Worm (Caenorhabditis elegans): ENCODE data around the gene C46G7.5.

- TF ChIP-seq blmp-1 (tag; optimal IDR thresholded peaks at IDR 0.05) (no peak), nhr-76 (tag; optimal IDR thresholded peaks at IDR 0.05) (no peak), snpc-4 (tag; optimal IDR thresholded peaks at IDR 0.05) (no peak), lsy-2 (tag; optimal IDR thresholded peaks at IDR 0.05) (no peak), nhr-12 (tag; optimal IDR thresholded peaks at IDR 0.05) (no peak), sptf-1 (tag; optimal IDR thresholded peaks at IDR 0.05) (no peak), ztf-11 (tag; optimal IDR thresholded peaks at IDR 0.05) (no peak), tbx-8 (GFP tag; optimal IDR thresholded peaks at IDR 0.05) (no peak), unc-62 (GFP tag; optimal IDR thresholded peaks at IDR 0.05) (no peak), bed-3 (GFP tag; optimal IDR thresholded peaks at IDR 0.05) (no peak)
These were observed 36.2 kb downstream of the C46G7.5 start, which contains the start of gene unc-44 for ce11 chrIV:5975202-5975601.
